Fruit fly (Drosophila melanogaster) whole organism, embryonic: ENCODE measurements around the gene Reg-2.

Experiments used
- Awh ChIP-seq: fragments of 200-800 bp; sonication (Bioruptor generic); IDR thresholded peaks from 2 replicates; pipeline ENCODE4, ENCODE4 v1.3.6; 2022; ENCODE audit warnings: missing biosample characterization, missing genetic modification characterization
- CG10959 ChIP-seq: fragments of 200-800 bp; sonication (Bioruptor generic); IDR thresholded peaks from 2 replicates; pipeline ENCODE4 v1.3.6; 2022; ENCODE audit warnings: missing biosample characterization, missing genetic modification characterization
- CG11723 ChIP-seq: fragments of 200-800 bp; sonication (Bioruptor generic); optimal IDR thresholded peaks from 2 replicates; lab custom pipeline; 2017; ENCODE audit warnings: missing biosample characterization, mild to moderate bottlenecking, missing genetic modification characterization
- CG12391 ChIP-seq: fragments of 200-800 bp; sonication (Bioruptor generic); optimal IDR thresholded peaks from 3 replicates; lab custom pipeline; 2018; ENCODE audit warnings: missing biosample characterization, mild to moderate bottlenecking, missing genetic modification characterization, moderate library complexity
- CG13287 ChIP-seq: fragments of 200-800 bp; sonication (Bioruptor generic); IDR thresholded peaks from 2 replicates; pipeline ENCODE4 v1.3.6; 2022; ENCODE audit warnings: missing biosample characterization, missing genetic modification characterization; ENCODE audit not compliant: partially characterized antibody
- CG14860 ChIP-seq: fragments of 200-800 bp; sonication (Bioruptor generic); IDR thresholded peaks from 3 replicates; pipeline ENCODE4 v1.3.6; 2022; ENCODE audit warnings: missing biosample characterization, missing genetic modification characterization; ENCODE audit not compliant: partially characterized antibody
- CG1603 ChIP-seq: fragments of 200-800 bp; sonication (Bioruptor generic); optimal IDR thresholded peaks from 2 replicates; lab custom pipeline; 2019; ENCODE audit warnings: missing biosample characterization, mild to moderate bottlenecking, missing genetic modification characterization, moderate library complexity
- CG17328 ChIP-seq: fragments of 200-800 bp; sonication (Bioruptor generic); IDR thresholded peaks from 2 replicates; pipeline ENCODE4 v1.3.6; 2022; ENCODE audit warnings: missing biosample characterization, missing genetic modification characterization
- CG18764 ChIP-seq: fragments of 200-800 bp; sonication (Bioruptor generic); optimal IDR thresholded peaks from 3 replicates; lab custom pipeline; 2016; ENCODE audit warnings: missing biosample characterization, missing genetic modification characterization
- CG2875 ChIP-seq: fragments of 200-800 bp; sonication (Bioruptor generic); optimal IDR thresholded peaks from 2 replicates; lab custom pipeline; 2017; ENCODE audit warnings: missing biosample characterization, mild to moderate bottlenecking, missing genetic modification characterization, missing genetic modification reagents
- CG4424 ChIP-seq: fragments of 200-800 bp; sonication (Bioruptor generic); optimal IDR thresholded peaks from 3 replicates; lab custom pipeline; 2016; ENCODE audit warnings: missing biosample characterization, missing genetic modification characterization
- CG5245 ChIP-seq: fragments of 200-800 bp; sonication (Bioruptor generic); optimal IDR thresholded peaks from 3 replicates; lab custom pipeline; 2016; ENCODE audit warnings: missing biosample characterization, missing genetic modification characterization
- CG5953 ChIP-seq: fragments of 200-800 bp; sonication (Bioruptor generic); IDR thresholded peaks from 2 replicates; pipeline ENCODE4 v1.3.6; 2022; ENCODE audit warnings: missing biosample characterization, missing genetic modification characterization
- CG6254 ChIP-seq: fragments of 200-800 bp; sonication (Bioruptor generic); optimal IDR thresholded peaks from 3 replicates; lab custom pipeline; 2017; ENCODE audit warnings: mild to moderate bottlenecking, missing biosample characterization, missing genetic modification reagents, missing genetic modification characterization
- CG6272 ChIP-seq: fragments of 200-800 bp; sonication (Bioruptor generic); IDR thresholded peaks from 2 replicates; pipeline ENCODE4 v1.3.6; 2022; ENCODE audit warnings: missing biosample characterization, missing genetic modification characterization
- CG7357 ChIP-seq: fragments of 200-800 bp; sonication (Bioruptor generic); IDR thresholded peaks from 3 replicates; pipeline ENCODE4 v1.3.6; 2022; ENCODE audit warnings: missing biosample characterization, missing genetic modification characterization
- CG7839 ChIP-seq: fragments of 200-800 bp; sonication (Bioruptor generic); optimal IDR thresholded peaks from 3 replicates; lab custom pipeline; 2018; ENCODE audit warnings: missing biosample characterization, mild to moderate bottlenecking, missing genetic modification characterization, moderate library complexity
- CG7987 ChIP-seq: fragments of 200-800 bp; sonication (Bioruptor generic); optimal IDR thresholded peaks from 2 replicates; lab custom pipeline; 2018; ENCODE audit warnings: missing biosample characterization, mild to moderate bottlenecking, missing genetic modification characterization, moderate library complexity
- CG8089 ChIP-seq: fragments of 200-800 bp; sonication (Bioruptor generic); optimal IDR thresholded peaks from 3 replicates; lab custom pipeline; 2016; ENCODE audit warnings: missing biosample characterization, missing genetic modification characterization
- CG9727 ChIP-seq: fragments of 200-800 bp; sonication (Bioruptor generic); optimal IDR thresholded peaks from 3 replicates; lab custom pipeline; 2017; ENCODE audit warnings: missing biosample characterization, mild to moderate bottlenecking, missing genetic modification characterization
- Dll ChIP-seq: fragments of 200-800 bp; sonication (Bioruptor generic); IDR thresholded peaks from 4 replicates; pipeline ENCODE4 v1.3.6; 2022; ENCODE audit warnings: missing biosample characterization, missing genetic modification characterization; ENCODE audit not compliant: partially characterized antibody
- Elba2 ChIP-seq: fragments of 200-800 bp; sonication (Bioruptor generic); optimal IDR thresholded peaks from 3 replicates; lab custom pipeline; 2016; ENCODE audit warnings: missing biosample characterization, missing genetic modification characterization
- Fer2 ChIP-seq: fragments of 200-800 bp; sonication (Bioruptor generic); optimal IDR thresholded peaks from 2 replicates; lab custom pipeline; 2018; ENCODE audit warnings: missing biosample characterization, mild to moderate bottlenecking, missing genetic modification characterization, moderate library complexity
- HHEX ChIP-seq: fragments of 200-800 bp; sonication (Bioruptor generic); optimal IDR thresholded peaks from 3 replicates; lab custom pipeline; 2017; ENCODE audit warnings: missing biosample characterization, mild to moderate bottlenecking, missing genetic modification characterization, missing genetic modification reagents
- HmgD ChIP-seq: fragments of 200-800 bp; sonication (Bioruptor generic); optimal IDR thresholded peaks from 3 replicates; lab custom pipeline; 2016; ENCODE audit warnings: missing biosample characterization, missing genetic modification characterization
- Lhr ChIP-seq: fragments of 200-800 bp; sonication (Bioruptor generic); optimal IDR thresholded peaks from 3 replicates; lab custom pipeline; 2017; ENCODE audit warnings: mild to moderate bottlenecking, missing biosample characterization, missing genetic modification reagents, missing genetic modification characterization
- Meics ChIP-seq: fragments of 200-800 bp; sonication (Bioruptor generic); optimal IDR thresholded peaks from 2 replicates; lab custom pipeline; 2017; ENCODE audit warnings: missing biosample characterization, mild to moderate bottlenecking, missing genetic modification characterization
- Myb ChIP-seq: fragments of 200-800 bp; sonication (Bioruptor generic); optimal IDR thresholded peaks from 2 replicates; lab custom pipeline; 2016; ENCODE audit warnings: missing biosample characterization, missing genetic modification characterization
- PHDP ChIP-seq: fragments of 200-800 bp; sonication (Bioruptor generic); optimal IDR thresholded peaks from 3 replicates; lab custom pipeline; 2018; ENCODE audit warnings: missing biosample characterization, mild to moderate bottlenecking, missing genetic modification characterization, moderate library complexity
- Ptx1 ChIP-seq: fragments of 200-800 bp; sonication (Bioruptor generic); IDR thresholded peaks from 2 replicates; pipeline ENCODE4 v1.3.6; 2022; ENCODE audit warnings: missing biosample characterization, missing genetic modification characterization
- Usf ChIP-seq: fragments of 200-800 bp; sonication (Bioruptor generic); optimal IDR thresholded peaks from 2 replicates; lab custom pipeline; 2017; ENCODE audit warnings: missing genotype, missing biosample characterization, missing genetic modification characterization
- ap ChIP-seq: fragments of 200-800 bp; sonication (Bioruptor generic); IDR thresholded peaks from 2 replicates; pipeline ENCODE4 v1.3.6; 2022; ENCODE audit warnings: missing biosample characterization, missing genetic modification characterization
- ase ChIP-seq: fragments of 200-800 bp; sonication (Bioruptor generic); IDR thresholded peaks from 3 replicates; pipeline ENCODE4 v1.3.6; 2022; ENCODE audit warnings: missing biosample characterization, missing genetic modification characterization
- dm ChIP-seq: fragments of 200-800 bp; sonication (Bioruptor generic); optimal IDR thresholded peaks from 3 replicates; lab custom pipeline; 2016; ENCODE audit warnings: missing biosample characterization, missing genetic modification characterization
- esg ChIP-seq: fragments of 200-800 bp; sonication (Bioruptor generic); conservative IDR thresholded peaks from 2 replicates; pipeline ENCODE4 v1.3.6; 2022; ENCODE audit warnings: missing biosample characterization, missing genetic modification characterization
- eve ChIP-seq, 2 experiments: fragments of >200 bp; optimal IDR thresholded peaks; 2 replicates each; lab custom pipeline; 2017; ENCODE audit warnings: missing biosample characterization in 2 of 2, missing genetic modification characterization in 2 of 2
- eyg ChIP-seq: fragments of 200-800 bp; sonication (Bioruptor generic); optimal IDR thresholded peaks from 3 replicates; lab custom pipeline; 2016; ENCODE audit warnings: missing biosample characterization, missing genetic modification characterization
- fru ChIP-seq: fragments of >200 bp; optimal IDR thresholded peaks from 2 replicates; lab custom pipeline; 2017
- fu2 ChIP-seq: fragments of 200-800 bp; sonication (Bioruptor generic); optimal IDR thresholded peaks from 2 replicates; lab custom pipeline; 2016; ENCODE audit warnings: missing biosample characterization, missing genetic modification characterization
- ind ChIP-seq: fragments of 200-800 bp; sonication (Bioruptor generic); optimal IDR thresholded peaks from 3 replicates; lab custom pipeline; 2016; ENCODE audit warnings: missing biosample characterization, missing genetic modification characterization
- kay ChIP-seq: fragments of 200-800 bp; sonication (Bioruptor generic); optimal IDR thresholded peaks from 2 replicates; lab custom pipeline; 2016; ENCODE audit warnings: missing biosample characterization, missing genetic modification characterization
- lola ChIP-seq, 3 experiments: fragments of >200 bp in 2 of 3; fragments of 200-800 bp in 1 of 3; sonication (Bioruptor generic) in 1 of 3; optimal IDR thresholded peaks; 2 replicates each; lab custom pipeline; 2017 to 2019; ENCODE audit warnings: missing biosample characterization in 3 of 3, missing genetic modification characterization in 3 of 3, mild to moderate bottlenecking in 1 of 3, moderate library complexity in 1 of 3
- nmo ChIP-seq: fragments of 200-800 bp; sonication (Bioruptor generic); optimal IDR thresholded peaks from 2 replicates; lab custom pipeline; 2018; ENCODE audit warnings: missing biosample characterization, mild to moderate bottlenecking, missing genetic modification characterization, moderate library complexity
- phol ChIP-seq: fragments of 200-800 bp; sonication (Bioruptor generic); optimal IDR thresholded peaks from 3 replicates; lab custom pipeline; 2018; ENCODE audit warnings: missing biosample characterization, mild to moderate bottlenecking, missing genetic modification characterization, moderate library complexity
- row ChIP-seq: fragments of 200-800 bp; sonication (Bioruptor generic); IDR thresholded peaks from 3 replicates; pipeline ENCODE4 v1.3.6; 2022; ENCODE audit warnings: missing biosample characterization, missing genetic modification characterization
- tin ChIP-seq: fragments of 200-800 bp; sonication (Bioruptor generic); optimal IDR thresholded peaks from 3 replicates; lab custom pipeline; 2016; ENCODE audit warnings: missing biosample characterization, missing genetic modification characterization
- tx ChIP-seq: fragments of 200-800 bp; sonication (Bioruptor generic); optimal IDR thresholded peaks from 2 replicates; lab custom pipeline; 2016; ENCODE audit warnings: missing biosample characterization, missing genetic modification characterization
- vfl ChIP-seq: fragments of 200-800 bp; sonication (Bioruptor generic); optimal IDR thresholded peaks from 2 replicates; lab custom pipeline; 2016; ENCODE audit warnings: missing biosample characterization, missing genetic modification characterization
- zen ChIP-seq: fragments of 200-800 bp; sonication (Bioruptor generic); optimal IDR thresholded peaks from 3 replicates; lab custom pipeline; 2018; ENCODE audit warnings: missing biosample characterization, mild to moderate bottlenecking, missing genetic modification characterization, moderate library complexity
- zfh2 ChIP-seq: fragments of 200-800 bp; sonication (Bioruptor generic); optimal IDR thresholded peaks from 2 replicates; lab custom pipeline; 2016; ENCODE audit warnings: missing biosample characterization, missing genetic modification characterization

Gene Reg-2

DNA sequence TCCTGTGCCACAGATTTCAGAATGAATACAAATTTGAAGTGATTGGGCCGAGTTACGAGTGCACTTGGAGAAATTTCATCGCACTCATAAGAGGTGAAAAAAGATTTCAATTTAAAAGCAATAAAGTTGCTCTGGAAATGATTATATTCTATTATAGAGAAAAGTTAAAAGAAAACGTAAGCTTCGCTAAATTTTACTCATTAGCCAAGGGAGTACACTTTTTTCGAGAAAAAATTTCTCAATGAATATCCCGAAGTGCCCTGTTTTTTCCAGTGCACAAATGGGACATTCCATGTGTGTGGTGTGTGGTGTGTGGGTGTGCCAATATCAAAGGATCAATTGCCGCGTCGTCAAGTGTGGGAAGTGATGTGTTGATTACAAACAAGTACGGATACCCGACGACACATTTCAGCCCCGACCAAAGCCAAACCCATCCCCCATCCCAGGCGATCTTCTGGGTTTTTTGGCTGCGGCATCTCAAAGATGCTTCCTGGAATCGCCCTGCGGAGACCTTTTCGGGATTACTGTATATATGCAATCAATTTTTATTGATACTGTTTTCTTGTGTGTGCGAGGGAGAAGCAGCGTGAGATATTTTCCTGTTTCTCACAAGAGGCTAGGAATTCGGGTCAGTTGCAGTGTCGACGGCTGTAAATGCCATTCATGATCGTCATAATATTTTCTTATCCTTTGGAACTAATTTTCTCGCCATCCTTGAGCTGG lies 7.4 kb upstream of the Reg-2 start (continued):
- TF ChIP-seq CG7357: no peak; the same call in 2 of the 3 replicates
- peak; percentile 67 for TF ChIP-seq row (GFP tag; lab: Robert Waterston, UW)
- TF ChIP-seq tx (GFP tag; lab: Kevin White, UChicago): no peak
- peak; percentile 38 for TF ChIP-seq CG5245 (GFP tag; lab: Kevin White, UChicago)
- TF ChIP-seq CG12391 (tag; lab: Kevin White, UChicago): peak; percentile 59
- peak; percentile 47 for TF ChIP-seq nmo (GFP tag; lab: Kevin White, UChicago)
- no peak for TF ChIP-seq CG7987 (GFP tag; lab: Kevin White, UChicago)
- no peak for TF ChIP-seq ase (GFP tag; lab: Robert Waterston, UW)
- TF ChIP-seq CG5953: no peak
- TF ChIP-seq HHEX (GFP tag; lab: Kevin White, UChicago): no peak
- peak; percentile 60 for TF ChIP-seq CG7839 (tag; lab: Kevin White, UChicago)
- no peak for TF ChIP-seq kay (GFP tag; lab: Kevin White, UChicago)
- no peak for TF ChIP-seq CG14860 (GFP tag; lab: Robert Waterston, UW)
- no peak for TF ChIP-seq CG13287 (GFP tag; lab: Robert Waterston, UW)
- peak; percentile 56 for TF ChIP-seq Ptx1 (GFP tag; lab: Robert Waterston, UW)
- no peak for TF ChIP-seq ap (GFP tag; lab: Robert Waterston, UW)
- no peak for TF ChIP-seq Myb (GFP tag; lab: Kevin White, UChicago)
- no peak for TF ChIP-seq Dll (GFP tag; lab: Robert Waterston, UW)
- peak; percentile 41; the same call in 1 of the 2 replicates for TF ChIP-seq Awh
- TF ChIP-seq esg (GFP tag; lab: Robert Waterston, UW): no peak
- TF ChIP-seq eve (GFP tag; optimal IDR thresholded peaks at IDR 0.05; lab: Kevin White, UChicago): peak in 1 of 2 experiments; percentile 75
- no peak for TF ChIP-seq CG6272 (GFP tag; lab: Robert Waterston, UW)
- peak; percentile 85 for TF ChIP-seq CG9727 (GFP tag; lab: Kevin White, UChicago)
- TF ChIP-seq CG6254 (GFP tag; lab: Kevin White, UChicago): peak; percentile 41
- peak; percentile 19 for TF ChIP-seq CG8089 (GFP tag; lab: Kevin White, UChicago)
- TF ChIP-seq CG1603 (tag; lab: Kevin White, UChicago): peak; percentile 20
- TF ChIP-seq ind (GFP tag; lab: Kevin White, UChicago): peak; percentile 19
- TF ChIP-seq CG18764 (GFP tag; lab: Kevin White, UChicago): peak; percentile 49
- peak; percentile 71 for TF ChIP-seq CG10959 (GFP tag; lab: Robert Waterston, UW)
- no peak for TF ChIP-seq fu2 (GFP tag; lab: Kevin White, UChicago)
- no peak for TF ChIP-seq CG11723 (GFP tag; lab: Kevin White, UChicago)
- TF ChIP-seq Lhr (GFP tag; lab: Kevin White, UChicago): peak; percentile 11
- TF ChIP-seq zfh2: no peak
- peak; percentile 13 for TF ChIP-seq Usf
- TF ChIP-seq tin (GFP tag; lab: Kevin White, UChicago): peak; percentile 71
- no peak for TF ChIP-seq Fer2
- TF ChIP-seq Elba2 (GFP tag; lab: Kevin White, UChicago): peak; percentile 68
- no peak for TF ChIP-seq Meics
- TF ChIP-seq zen (tag; lab: Kevin White, UChicago): peak; percentile 82
- no peak for TF ChIP-seq HmgD (GFP tag; lab: Kevin White, UChicago)
- TF ChIP-seq CG4424 (GFP tag; lab: Kevin White, UChicago): peak; percentile 67
- TF ChIP-seq lola (GFP tag; optimal IDR thresholded peaks at IDR 0.05; lab: Kevin White, UChicago): peak in 1 of 3 experiments; percentile 82
- peak; percentile 28 for TF ChIP-seq PHDP (tag; lab: Kevin White, UChicago)
- no peak for TF ChIP-seq dm (GFP tag; lab: Kevin White, UChicago)
- TF ChIP-seq vfl (GFP tag; lab: Kevin White, UChicago): no peak
- TF ChIP-seq CG2875 (GFP tag; lab: Kevin White, UChicago): peak; percentile 40
- peak; percentile 76 for TF ChIP-seq phol (tag; lab: Kevin White, UChicago)
- no peak for TF ChIP-seq eyg
- TF ChIP-seq CG17328 (GFP tag; lab: Robert Waterston, UW): peak; percentile 70
- TF ChIP-seq fru (lab: Kevin White, UChicago): no peak
